Worm (Caenorhabditis elegans) whole organism, young adult: Measurements from ENCODE around the gene B0454.6.

ENCODE experiments used
- F52B5.7 ChIP-seq: sonication (generic microtip); optimal IDR thresholded peaks from 2 replicates; lab custom pipeline; 2016; ENCODE audit warnings: mild to moderate bottlenecking, missing genetic modification characterization, missing compliant biosample characterization
- T26A5.8 ChIP-seq: sonication (generic microtip); optimal IDR thresholded peaks from 2 replicates; lab custom pipeline; 2016; ENCODE audit warnings: missing genetic modification characterization, missing compliant biosample characterization
- hsf-1 ChIP-seq: fragments of 200-800 bp; sonication (Bioruptor generic); IDR thresholded peaks from 2 replicates; pipeline ENCODE4 v1.3.6; 2022; ENCODE audit warnings: missing genetic modification reagents, missing genetic modification characterization, missing compliant biosample characterization
- lin-35 ChIP-seq, 3 experiments: fragments of 150-350 bp in 2 of 3; sonication (generic microtip) in 1 of 3; optimal IDR thresholded peaks; 2 replicates each; lab custom pipeline; 2014 to 2018; ENCODE audit warnings: missing biosample characterization in 3 of 3, missing genetic modification characterization in 3 of 3, missing genetic modification reagents in 3 of 3
- unc-62 ChIP-seq: fragments of 150-350 bp; optimal IDR thresholded peaks from 2 replicates; lab custom pipeline; 2014; ENCODE audit warnings: missing biosample characterization, missing genetic modification reagents, missing genetic modification characterization
- ztf-18 ChIP-seq: sonication (generic microtip); optimal IDR thresholded peaks from 2 replicates; lab custom pipeline; 2016; ENCODE audit warnings: missing genotype, mild to moderate bottlenecking, missing genetic modification characterization, missing compliant biosample characterization
- ztf-25 ChIP-seq: fragments of 200-800 bp; sonication (Bioruptor generic); IDR thresholded peaks from 2 replicates; pipeline ENCODE4 v1.3.6; 2022; ENCODE audit warnings: missing genetic modification reagents, missing genetic modification characterization, missing compliant biosample characterization

ce11 chrII:3064631-3065030 lies 32.1 kb downstream of the B0454.6 start:
- no peak for TF ChIP-seq F52B5.7 (tag; lab: Kevin White, UChicago)
- no peak for TF ChIP-seq ztf-25
- no peak for TF ChIP-seq ztf-18 (tag; lab: Kevin White, UChicago)
- no peak for TF ChIP-seq lin-35 (GFP tag; optimal IDR thresholded peaks at IDR 0.05; lab: Kevin White, UChicago)
- no peak for TF ChIP-seq unc-62 (GFP tag; lab: Kevin White, UChicago)
- no peak for TF ChIP-seq hsf-1
- no peak for TF ChIP-seq T26A5.8
